Worm (Caenorhabditis elegans): ENCODE data around the gene sgnh-1.

sgnh-1 gene

DNA sequence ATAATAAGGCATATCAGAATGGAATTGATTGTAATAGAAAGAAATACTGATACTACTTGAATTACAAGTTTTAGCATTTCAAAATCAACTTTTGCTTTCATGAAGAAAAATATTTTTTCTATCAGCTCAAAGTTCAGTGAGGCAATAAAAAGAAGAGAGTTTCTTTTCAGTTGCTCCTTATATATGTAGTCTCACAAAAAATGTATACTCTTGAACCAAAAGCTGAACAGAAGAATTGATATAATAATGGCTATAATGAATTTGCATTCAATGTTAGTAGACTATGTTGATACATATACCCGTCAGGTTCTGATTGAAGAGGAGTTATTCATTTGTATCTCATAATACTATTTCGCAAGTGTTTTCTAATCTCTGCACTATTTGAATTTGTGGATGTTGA is 15.1 kb upstream of the sgnh-1 start, which contains the start of gene str-174:
Gene str-174 (minus strand): TSS at position 101 of the 400 bp plus-strand sequence.
- TF ChIP-seq klf-2 (GFP tag; conservative IDR thresholded peaks at IDR 0.05) (no peak), ztf-29 (GFP tag; IDR thresholded peaks at IDR 0.05) (no peak), T22C8.4 (GFP tag; IDR thresholded peaks at IDR 0.05) (no peak), tab-1 (GFP tag; IDR thresholded peaks at IDR 0.05) (no peak), cog-1 (tag; optimal IDR thresholded peaks at IDR 0.05) (no peak), med-1 (GFP tag; optimal IDR thresholded peaks at IDR 0.05; ENCODE audit: insufficient read depth) (no peak), ref-1 (GFP tag; conservative IDR thresholded peaks at IDR 0.05) (no peak), ztf-23 (GFP tag; IDR thresholded peaks at IDR 0.05) (no peak), flt-1 (GFP tag; IDR thresholded peaks at IDR 0.05) (no peak)

ce11 chrIV:4877102-4877501 is 12.6 kb upstream of the sgnh-1 start, which contains the start of gene str-170:
Gene str-170 (plus strand): TSS chrIV:4877402.
- TF ChIP-seq ztf-29 (GFP tag; IDR thresholded peaks at IDR 0.05) (no peak), flt-1 (GFP tag; IDR thresholded peaks at IDR 0.05) (no peak), ref-1 (GFP tag; conservative IDR thresholded peaks at IDR 0.05) (no peak), tab-1 (GFP tag; IDR thresholded peaks at IDR 0.05) (no peak), T22C8.4 (GFP tag; IDR thresholded peaks at IDR 0.05) (no peak), med-1 (GFP tag; optimal IDR thresholded peaks at IDR 0.05; ENCODE audit: insufficient read depth) (no peak), ztf-23 (GFP tag; IDR thresholded peaks at IDR 0.05) (no peak), cog-1 (tag; optimal IDR thresholded peaks at IDR 0.05) (no peak)

ce11 chrIV:4880634-4881033 is 9.1 kb upstream of the sgnh-1 start:
- TF ChIP-seq flt-1 (GFP tag; IDR thresholded peaks at IDR 0.05) (0 out of 2 replicates have a peak, but pooled peaks have one; percentile 11), T22C8.4 (GFP tag; IDR thresholded peaks at IDR 0.05) (no peak), ztf-23 (GFP tag; IDR thresholded peaks at IDR 0.05) (no peak), med-1 (GFP tag; optimal IDR thresholded peaks at IDR 0.05; ENCODE audit: insufficient read depth) (no peak), tab-1 (GFP tag; IDR thresholded peaks at IDR 0.05) (peak; percentile 27; the same call in 1 of the 2 replicates)

DNA sequence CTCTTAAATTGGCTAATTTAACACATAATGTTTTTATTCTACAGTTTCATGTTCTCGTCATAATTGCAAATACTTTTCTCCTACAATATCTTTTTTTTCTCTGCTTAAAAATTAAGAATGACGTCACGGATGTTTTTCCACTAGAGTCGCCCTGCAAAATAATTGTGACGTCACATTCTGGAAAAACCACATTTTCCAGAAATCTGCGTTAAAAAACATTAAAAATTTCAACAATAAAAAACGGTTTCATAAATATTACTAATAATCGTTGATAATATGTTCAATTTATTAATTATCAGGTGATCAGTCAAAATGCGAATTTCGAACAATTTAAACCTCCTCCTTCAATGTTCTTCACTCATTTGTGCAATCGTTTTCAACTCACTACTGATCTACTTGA is 5.7 kb upstream of the sgnh-1 start, which contains the start of gene str-166:
Gene str-166 (plus strand): TSS at position 301 of the 400 bp plus-strand sequence.
- TF ChIP-seq T22C8.4 (GFP tag; IDR thresholded peaks at IDR 0.05) (no peak), ref-1 (GFP tag; conservative IDR thresholded peaks at IDR 0.05) (no peak), cog-1 (tag; optimal IDR thresholded peaks at IDR 0.05) (no peak), ztf-23 (GFP tag; IDR thresholded peaks at IDR 0.05) (no peak), ztf-29 (GFP tag; IDR thresholded peaks at IDR 0.05) (no peak), flt-1 (GFP tag; IDR thresholded peaks at IDR 0.05) (no peak), klf-2 (GFP tag; conservative IDR thresholded peaks at IDR 0.05) (no peak), tab-1 (GFP tag; IDR thresholded peaks at IDR 0.05) (no peak), med-1 (GFP tag; optimal IDR thresholded peaks at IDR 0.05; ENCODE audit: insufficient read depth) (no peak)

- TF ChIP-seq tab-1 (GFP tag; IDR thresholded peaks at IDR 0.05) (no peak), flt-1 (GFP tag; IDR thresholded peaks at IDR 0.05) (peak; percentile 23; the same call in 1 of the 2 replicates)
These were observed 4.3 kb upstream of the sgnh-1 start for ce11 chrIV:4885435-4885834.

DNA sequence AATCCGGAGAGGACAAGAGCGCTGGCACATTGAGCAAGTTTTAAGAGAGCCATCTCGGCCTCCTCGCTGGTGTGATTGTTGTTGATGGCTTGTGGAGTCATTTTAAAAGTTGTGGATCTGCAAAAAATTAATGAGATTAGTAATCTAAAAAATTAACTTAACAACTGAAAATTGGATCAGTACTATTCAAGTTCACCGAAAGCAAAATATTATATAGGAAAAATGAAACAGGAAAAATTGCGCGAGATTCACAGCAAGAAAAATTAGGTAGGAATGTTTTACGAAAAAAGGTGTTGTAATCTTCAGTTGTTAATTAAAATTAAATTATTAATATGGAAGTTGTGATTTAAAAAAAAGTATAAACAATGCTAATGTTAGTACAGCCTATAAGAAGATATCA is 2.5 kb upstream of the sgnh-1 start, which contains the start of gene T08B6.1:
Gene T08B6.1 (minus strand): TSS at position 101 of the 400 bp plus-strand sequence.
- TF ChIP-seq flt-1 (GFP tag; IDR thresholded peaks at IDR 0.05) (no peak), T22C8.4 (GFP tag; IDR thresholded peaks at IDR 0.05) (no peak), ref-1 (GFP tag; conservative IDR thresholded peaks at IDR 0.05) (no peak), klf-2 (GFP tag; conservative IDR thresholded peaks at IDR 0.05) (no peak), med-1 (GFP tag; optimal IDR thresholded peaks at IDR 0.05; ENCODE audit: insufficient read depth) (no peak), ztf-29 (GFP tag; IDR thresholded peaks at IDR 0.05) (no peak), cog-1 (tag; optimal IDR thresholded peaks at IDR 0.05) (no peak), ztf-23 (GFP tag; IDR thresholded peaks at IDR 0.05) (no peak), tab-1 (GFP tag; IDR thresholded peaks at IDR 0.05) (no peak)

DNA sequence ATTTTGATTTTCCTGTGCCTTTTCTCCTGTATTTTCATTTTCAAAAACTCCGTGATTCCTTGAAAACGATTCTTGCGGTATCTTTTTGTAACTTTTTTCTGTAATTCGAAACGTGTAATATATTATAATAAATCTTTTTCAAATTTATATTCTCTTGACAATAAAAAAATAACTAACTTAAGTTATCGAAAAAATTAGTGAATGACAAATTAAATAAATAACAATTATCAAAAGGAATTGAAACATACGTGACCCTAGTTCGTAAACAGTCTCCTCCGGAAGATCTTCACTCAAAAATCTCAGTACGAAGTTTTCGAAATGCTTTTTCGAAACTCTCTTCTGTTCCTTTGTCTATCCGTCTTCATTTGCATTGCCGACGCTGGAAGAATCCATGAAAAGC is 830 bp downstream of the sgnh-1 start, which contains the start of gene T08B6.9:
Gene T08B6.9 (plus strand): TSS at position 301 of the 400 bp plus-strand sequence.
- TF ChIP-seq ztf-23 (GFP tag; IDR thresholded peaks at IDR 0.05) (no peak), T22C8.4 (GFP tag; IDR thresholded peaks at IDR 0.05) (no peak), ztf-29 (GFP tag; IDR thresholded peaks at IDR 0.05) (no peak), med-1 (GFP tag; optimal IDR thresholded peaks at IDR 0.05; ENCODE audit: insufficient read depth) (no peak), flt-1 (GFP tag; IDR thresholded peaks at IDR 0.05) (no peak), cog-1 (tag; optimal IDR thresholded peaks at IDR 0.05) (no peak), ref-1 (GFP tag; conservative IDR thresholded peaks at IDR 0.05) (no peak), tab-1 (GFP tag; IDR thresholded peaks at IDR 0.05) (no peak), klf-2 (GFP tag; conservative IDR thresholded peaks at IDR 0.05) (no peak)

DNA sequence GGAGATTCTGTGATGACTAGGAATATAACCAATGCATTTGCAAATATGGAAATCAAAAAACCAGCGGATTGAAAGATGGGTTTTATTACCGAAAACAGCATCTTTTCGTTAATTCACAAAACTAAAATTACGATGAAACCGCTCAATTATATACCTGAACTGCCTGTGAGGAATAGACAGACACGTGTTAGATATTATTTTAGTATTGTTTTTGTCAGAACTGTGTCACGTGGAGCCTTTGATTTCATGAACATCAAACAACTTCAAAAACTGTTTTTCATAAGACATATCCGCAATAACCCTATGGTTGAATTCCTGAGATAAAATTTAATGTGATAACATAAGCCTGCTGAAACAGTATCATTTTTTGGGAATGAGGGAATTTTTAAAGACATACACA is 14.2 kb downstream of the sgnh-1 start, which contains the start of gene str-161:
Gene str-161 (minus strand): TSS at position 101 of the 400 bp plus-strand sequence.
- TF ChIP-seq cog-1 (tag; optimal IDR thresholded peaks at IDR 0.05) (no peak), ztf-29 (GFP tag; IDR thresholded peaks at IDR 0.05) (no peak), flt-1 (GFP tag; IDR thresholded peaks at IDR 0.05) (no peak), klf-2 (GFP tag; conservative IDR thresholded peaks at IDR 0.05) (no peak), ref-1 (GFP tag; conservative IDR thresholded peaks at IDR 0.05) (no peak), ztf-23 (GFP tag; IDR thresholded peaks at IDR 0.05) (no peak), tab-1 (GFP tag; IDR thresholded peaks at IDR 0.05) (no peak), T22C8.4 (GFP tag; IDR thresholded peaks at IDR 0.05) (no peak), med-1 (GFP tag; optimal IDR thresholded peaks at IDR 0.05; ENCODE audit: insufficient read depth) (no peak)

ce11 chrIV:4905645-4906135 is 16.0 kb downstream of the sgnh-1 start, which contains the start of gene T08B6.4:
Gene T08B6.4 (plus strand): TSS chrIV:4905695.
- TF ChIP-seq T22C8.4 (GFP tag; IDR thresholded peaks at IDR 0.05) (peak; percentile 67), klf-2 (GFP tag; conservative IDR thresholded peaks at IDR 0.05) (no peak)

- TF ChIP-seq T22C8.4 (GFP tag; IDR thresholded peaks at IDR 0.05) (no peak), ztf-29 (GFP tag; IDR thresholded peaks at IDR 0.05) (no peak), tab-1 (GFP tag; IDR thresholded peaks at IDR 0.05) (no peak)
These were observed 19.3 kb downstream of the sgnh-1 start, which contains the start of gene str-159 for ce11 chrIV:4909039-4909438. Gene str-159 (plus strand): TSS chrIV:4909339.
